Fruit fly (Drosophila melanogaster): ENCODE results near the gene Tsp3A.

Tsp3A gene

dm6 chrX:2647472-2647883, 27.9 kb upstream of the Tsp3A start (continued):
- TF ChIP-seq onecut (GFP tag; IDR thresholded peaks at IDR 0.05) = peak; percentile 45
- TF ChIP-seq Sox102F (GFP tag; optimal IDR thresholded peaks at IDR 0.05) = peak; percentile 72
- peak; percentile 58 for TF ChIP-seq CG9932 (GFP tag; IDR thresholded peaks at IDR 0.05)
- TF ChIP-seq oc (tag; optimal IDR thresholded peaks at IDR 0.05) = peak; percentile 52
- TF ChIP-seq CG14667 (GFP tag; IDR thresholded peaks at IDR 0.05) = no peak
- peak; percentile 71 for TF ChIP-seq CG2120 (GFP tag; optimal IDR thresholded peaks at IDR 0.05)
- TF ChIP-seq NK7.1 (GFP tag; optimal IDR thresholded peaks at IDR 0.05) = peak; percentile 6
- peak; percentile 5 for TF ChIP-seq Lhr (GFP tag; optimal IDR thresholded peaks at IDR 0.05)
- no peak for TF ChIP-seq CG17186 (GFP tag; optimal IDR thresholded peaks at IDR 0.05)
- peak; percentile 57 for TF ChIP-seq Ada2b (GFP tag; IDR thresholded peaks at IDR 0.05)
- peak; percentile 56 for TF ChIP-seq bab2 (GFP tag; optimal IDR thresholded peaks at IDR 0.05)
- peak; percentile 57 for TF ChIP-seq Atf-2 (GFP tag; optimal IDR thresholded peaks at IDR 0.05)
- peak; percentile 47 for TF ChIP-seq CG12942 (GFP tag; optimal IDR thresholded peaks at IDR 0.05)
- peak; percentile 79 for TF ChIP-seq dmrt99B (tag; optimal IDR thresholded peaks at IDR 0.05)
- peak; percentile 47 for TF ChIP-seq esg (GFP tag; conservative IDR thresholded peaks at IDR 0.05)
- TF ChIP-seq CG14441 (GFP tag; IDR thresholded peaks at IDR 0.05) = peak; percentile 51
- TF ChIP-seq trh (GFP tag; optimal IDR thresholded peaks at IDR 0.05) = peak; percentile 11
- no peak for TF ChIP-seq Bgb (GFP tag; IDR thresholded peaks at IDR 0.05; ENCODE audit: partially characterized antibody)
- TF ChIP-seq Sin3A (optimal IDR thresholded peaks at IDR 0.05) = no peak
- peak; percentile 54; the same call in 1 of the 3 replicates for TF ChIP-seq Mrtf (GFP tag; IDR thresholded peaks at IDR 0.05)
- peak; percentile 33 for TF ChIP-seq CG14710 (tag; optimal IDR thresholded peaks at IDR 0.05)
- TF ChIP-seq ap (GFP tag; IDR thresholded peaks at IDR 0.05) = no peak
- peak; percentile 64 for TF ChIP-seq Hsf (GFP tag; optimal IDR thresholded peaks at IDR 0.05)
- no peak for TF ChIP-seq unc-4 (GFP tag; IDR thresholded peaks at IDR 0.05; ENCODE audit: partially characterized antibody)
- TF ChIP-seq Mes4 (GFP tag; optimal IDR thresholded peaks at IDR 0.05) = peak; percentile 54
- peak; percentile 78 for TF ChIP-seq row (GFP tag; IDR thresholded peaks at IDR 0.05)
- no peak for TF ChIP-seq ato (GFP tag; IDR thresholded peaks at IDR 0.05; ENCODE audit: partially characterized antibody)
- TF ChIP-seq Elba2 (GFP tag; optimal IDR thresholded peaks at IDR 0.05) = no peak
- peak; percentile 43 for TF ChIP-seq CG1602 (GFP tag; optimal IDR thresholded peaks at IDR 0.05)
- peak; percentile 51 to 59 for TF ChIP-seq chif (GFP tag; optimal IDR thresholded peaks at IDR 0.05)
- TF ChIP-seq lbe (GFP tag; optimal IDR thresholded peaks at IDR 0.05) = peak; percentile 76
- peak; percentile 16 for TF ChIP-seq Dip3 (GFP tag; optimal IDR thresholded peaks at IDR 0.05)
- TF ChIP-seq Dll (GFP tag; IDR thresholded peaks at IDR 0.05; ENCODE audit: partially characterized antibody) = no peak
- peak; percentile 65 for TF ChIP-seq Xbp1 (GFP tag; optimal IDR thresholded peaks at IDR 0.05)
- no peak for TF ChIP-seq gt (GFP tag; IDR thresholded peaks at IDR 0.05)
- TF ChIP-seq YL-1 (GFP tag; optimal IDR thresholded peaks at IDR 0.05) = no peak
- peak; percentile 61 for TF ChIP-seq CG4328 (GFP tag; optimal IDR thresholded peaks at IDR 0.05)
- peak; percentile 36 for TF ChIP-seq kay (GFP tag; optimal IDR thresholded peaks at IDR 0.05)
- no peak for TF ChIP-seq Hmx (GFP tag; optimal IDR thresholded peaks at IDR 0.05)
- TF ChIP-seq Dek (tag; optimal IDR thresholded peaks at IDR 0.05) = peak; percentile 58
- 0 out of 2 replicates have a peak, but pooled peaks have one; percentile 33 for TF ChIP-seq CG7372 (GFP tag; IDR thresholded peaks at IDR 0.05)
- peak; percentile 62 for TF ChIP-seq bcd (GFP tag; optimal IDR thresholded peaks at IDR 0.05)
- peak; percentile 73 for TF ChIP-seq crol (GFP tag; IDR thresholded peaks at IDR 0.05)
- TF ChIP-seq CG13624 (GFP tag; optimal IDR thresholded peaks at IDR 0.05) = peak; percentile 43
- TF ChIP-seq CG8944 (GFP tag; optimal IDR thresholded peaks at IDR 0.05) = peak; percentile 48
- TF ChIP-seq Med (GFP tag) = peak; percentile 96
- no peak for TF ChIP-seq CG3995 (GFP tag; optimal IDR thresholded peaks at IDR 0.05)
- no peak for TF ChIP-seq Ravus (GFP tag; IDR thresholded peaks at IDR 0.05)
- TF ChIP-seq pros (GFP tag; optimal IDR thresholded peaks at IDR 0.05) = no peak
- TF ChIP-seq CG6654 (GFP tag; optimal IDR thresholded peaks at IDR 0.05) = no peak
- TF ChIP-seq cwo (GFP tag; optimal IDR thresholded peaks at IDR 0.05) = peak; percentile 60
- peak; percentile 35 for TF ChIP-seq pho (GFP tag; optimal IDR thresholded peaks at IDR 0.05)
